Worm (Caenorhabditis elegans): ENCODE measurements around the gene clec-51.
A peak's percentile ranks its signal among the peaks of the same experiment; 100 is the strongest.

clec-51 gene

DNA sequence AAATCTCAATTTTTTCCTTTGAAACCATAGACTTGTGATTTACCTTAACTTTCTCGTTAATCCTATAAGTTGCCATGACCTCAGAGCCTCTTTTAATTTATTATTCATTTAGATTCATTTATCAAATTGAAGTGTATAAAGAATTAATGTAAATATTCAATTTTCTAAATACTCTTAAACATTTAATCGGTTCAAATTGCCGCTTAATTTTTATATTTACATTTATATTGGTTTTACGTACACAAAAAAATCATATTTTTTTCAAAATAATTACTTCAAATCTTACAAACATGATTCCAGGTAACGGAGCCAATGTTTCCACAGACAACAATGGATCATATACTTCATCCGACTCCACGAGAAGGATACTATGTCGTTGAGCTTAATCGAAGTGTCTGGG is 15.1 kb downstream of the clec-51 start, which contains the start of gene pmk-1:
TSS of gene pmk-1 (plus strand) at position 301 of the 400 bp plus-strand sequence.
- no peak for TF ChIP-seq athp-1 (tag; optimal IDR thresholded peaks at IDR 0.05)
- TF ChIP-seq egrh-3 (GFP tag; IDR thresholded peaks at IDR 0.05): no peak
- TF ChIP-seq snpc-1.3 (tag; optimal IDR thresholded peaks at IDR 0.05; ENCODE audit: insufficient read depth): no peak
- no peak for TF ChIP-seq madf-6 (GFP tag; IDR thresholded peaks at IDR 0.05)
- no peak for TF ChIP-seq ztf-3 (GFP tag; optimal IDR thresholded peaks at IDR 0.05)
- TF ChIP-seq Y53G8AR.9 (GFP tag; conservative IDR thresholded peaks at IDR 0.05): no peak
- no peak for TF ChIP-seq ztf-25 (GFP tag; IDR thresholded peaks at IDR 0.05)

ce11 chrIV:8146283-8146682 is 17.3 kb downstream of the clec-51 start:
- peak; percentile 63; the same call in 1 of the 2 replicates for TF ChIP-seq hmg-1.2 (GFP tag; IDR thresholded peaks at IDR 0.05)
- TF ChIP-seq ztf-22 (GFP tag; optimal IDR thresholded peaks at IDR 0.05): no peak

DNA sequence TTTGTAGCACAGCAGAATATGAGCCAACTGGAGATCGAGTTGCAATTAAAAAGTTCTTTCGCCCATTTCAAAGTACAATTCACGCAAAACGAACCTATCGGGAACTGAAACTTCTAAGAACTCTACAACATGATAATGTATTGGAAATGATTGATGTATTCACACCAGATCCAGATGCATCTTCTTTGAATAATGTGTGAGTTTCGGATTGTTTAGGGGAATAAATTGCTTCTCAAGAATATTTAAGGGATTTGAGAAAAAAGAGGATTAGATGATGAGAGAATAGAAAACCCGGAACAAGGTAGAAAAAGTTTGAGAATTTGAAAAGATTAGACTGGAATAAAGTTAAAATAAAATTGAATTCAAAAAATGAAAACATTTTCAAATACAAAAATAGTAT is 19.3 kb downstream of the clec-51 start:
- no peak for TF ChIP-seq madf-10 (tag; optimal IDR thresholded peaks at IDR 0.05)
- no peak for TF ChIP-seq attf-3 (GFP tag; conservative IDR thresholded peaks at IDR 0.05)
- no peak for TF ChIP-seq egl-18 (GFP tag; IDR thresholded peaks at IDR 0.05)
- no peak for TF ChIP-seq hsf-1 (GFP tag; IDR thresholded peaks at IDR 0.05)
- TF ChIP-seq rpc-1 (optimal IDR thresholded peaks at IDR 0.05): no peak
- TF ChIP-seq rpc-1 (tag; optimal IDR thresholded peaks at IDR 0.05): no peak

DNA sequence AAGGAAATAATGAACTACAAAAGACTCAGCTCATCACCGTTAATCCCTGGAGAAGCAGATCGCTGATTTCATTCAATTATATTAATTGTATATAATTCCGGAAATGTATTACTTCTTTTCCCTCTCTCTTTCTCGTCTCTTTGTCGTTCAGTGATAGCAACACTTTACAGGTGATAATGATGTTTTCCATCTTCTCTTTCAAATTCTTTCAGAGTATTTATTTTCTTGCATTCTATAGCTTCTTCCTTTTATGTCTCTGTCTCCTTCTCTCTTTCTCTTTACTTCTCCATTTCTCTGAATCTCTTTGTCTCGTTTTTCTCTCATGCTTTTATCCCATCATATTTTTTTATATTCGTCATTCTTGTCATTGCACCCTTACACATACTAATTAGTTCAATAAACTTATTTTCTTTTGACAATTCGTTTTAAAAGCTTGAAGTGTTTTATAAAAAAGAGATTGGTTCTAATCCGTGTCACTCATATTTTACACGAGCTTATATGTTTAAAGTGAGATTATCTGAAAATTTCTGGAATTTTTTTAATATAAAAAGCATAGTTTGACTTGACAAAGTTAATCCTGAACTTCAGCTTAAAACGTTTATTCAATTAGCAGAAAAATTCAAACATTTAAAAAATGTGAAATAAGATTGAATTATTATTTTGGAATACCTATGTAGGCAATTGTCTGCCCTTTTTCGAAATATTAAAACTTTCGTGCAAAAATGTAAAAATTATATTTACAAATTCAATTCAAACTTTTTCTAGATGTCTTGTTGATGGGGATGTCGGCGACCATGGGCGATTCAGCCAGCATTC is 20.7 kb downstream of the clec-51 start, which contains the start of gene pmk-2:
TSS of gene pmk-2 (plus strand) at position 766 of the 816 bp plus-strand sequence.
- peak; percentile 18 for TF ChIP-seq nhr-80 (tag; optimal IDR thresholded peaks at IDR 0.05)
- no peak for TF ChIP-seq F22D6.2 (tag; optimal IDR thresholded peaks at IDR 0.05)
- TF ChIP-seq K11D2.4 (GFP tag; IDR thresholded peaks at IDR 0.05): no peak
- peak; percentile 24; the same call in 1 of the 2 replicates for TF ChIP-seq hmg-1.2 (GFP tag; IDR thresholded peaks at IDR 0.05)
- TF ChIP-seq ets-4 (GFP tag; optimal IDR thresholded peaks at IDR 0.05): no peak
- TF ChIP-seq madf-8 (GFP tag; conservative IDR thresholded peaks at IDR 0.05): no peak

ce11 chrIV:8138984-8139383 is 24.6 kb downstream of the clec-51 start, which contains the start of gene pmk-3:
TSS of gene pmk-3 (plus strand) at chrIV:8139219.
- TF ChIP-seq ceh-100 (GFP tag; IDR thresholded peaks at IDR 0.05) (no peak), zfh-2 (GFP tag; conservative IDR thresholded peaks at IDR 0.05) (no peak), nhr-27 (tag; optimal IDR thresholded peaks at IDR 0.05) (no peak), Y79H2A.3 (GFP tag; conservative IDR thresholded peaks at IDR 0.05) (no peak), ceh-58 (GFP tag; IDR thresholded peaks at IDR 0.05) (no peak), nhr-80 (tag; optimal IDR thresholded peaks at IDR 0.05) (peak; percentile 68), dpl-1 (GFP tag; optimal IDR thresholded peaks at IDR 0.05) (no peak), nhr-120 (GFP tag; IDR thresholded peaks at IDR 0.05) (no peak), hmg-20 (GFP tag; IDR thresholded peaks at IDR 0.05) (no peak), F23B12.7 (tag; optimal IDR thresholded peaks at IDR 0.05; ENCODE audit: insufficient read depth) (peak; percentile 11), let-607 (tag; optimal IDR thresholded peaks at IDR 0.05) (peak in 1 of 2 experiments; percentile 19), nfya-2 (GFP tag; IDR thresholded peaks at IDR 0.05) (no peak), D2030.7 (GFP tag; IDR thresholded peaks at IDR 0.05) (no peak)
